Worm (Caenorhabditis elegans) whole organism, young adult: ENCODE data around the gene srg-28.

Experiments used
- B0019.2 ChIP-seq: fragments of 200-800 bp; sonication (Bioruptor generic); conservative IDR thresholded peaks from 2 replicates; pipeline ENCODE4 v1.3.6; 2022; ENCODE audit warnings: missing genetic modification reagents, missing genetic modification characterization, missing compliant biosample characterization
- D2030.7 ChIP-seq: fragments of 200-800 bp; sonication (Bioruptor generic); IDR thresholded peaks from 2 replicates; pipeline ENCODE4 v1.3.6; 2022; ENCODE audit warnings: missing genetic modification reagents, missing genetic modification characterization, missing compliant biosample characterization
- F23B12.7 ChIP-seq: sonication (generic microtip); optimal IDR thresholded peaks from 2 replicates; lab custom pipeline; 2017; ENCODE audit warnings: missing genetic modification characterization, mild to moderate bottlenecking, missing compliant biosample characterization, antibody characterized with exemption, moderate library complexity; ENCODE audit not compliant: insufficient read depth
- F37B4.10 ChIP-seq: fragments of 200-800 bp; sonication (Bioruptor generic); IDR thresholded peaks from 2 replicates; pipeline ENCODE4 v1.3.6; 2022; ENCODE audit warnings: missing genetic modification characterization, missing compliant biosample characterization
- T07F8.4 ChIP-seq: sonication (generic microtip); optimal IDR thresholded peaks from 2 replicates; lab custom pipeline; 2016; ENCODE audit warnings: mild to moderate bottlenecking, missing genetic modification characterization, moderate library complexity, missing compliant biosample characterization
- T26A5.8 ChIP-seq: sonication (generic microtip); optimal IDR thresholded peaks from 2 replicates; lab custom pipeline; 2016; ENCODE audit warnings: missing genetic modification characterization, missing compliant biosample characterization
- Y67H2A.10 ChIP-seq: fragments of 200-800 bp; sonication (Bioruptor generic); conservative IDR thresholded peaks from 2 replicates; pipeline ENCODE4 v1.3.6; 2022; ENCODE audit warnings: missing genetic modification reagents, missing genetic modification characterization, missing compliant biosample characterization
- Y79H2A.3 ChIP-seq: fragments of 200-800 bp; sonication (Bioruptor generic); conservative IDR thresholded peaks from 2 replicates; pipeline ENCODE4 v1.3.6; 2022; ENCODE audit warnings: missing genetic modification reagents, missing genetic modification characterization, missing compliant biosample characterization
- ama-1 ChIP-seq, 3 experiments: fragments of 150-350 bp in 1 of 3; sonication (generic microtip) in 2 of 3; optimal IDR thresholded peaks; 2 replicates each; lab custom pipeline; 2014 to 2018; ENCODE audit warnings: missing biosample characterization in 2 of 3, missing genetic modification characterization in 2 of 3, missing genetic modification reagents in 2 of 3
- aptf-2 ChIP-seq: fragments of 200-800 bp; sonication (Bioruptor generic); conservative IDR thresholded peaks from 2 replicates; pipeline ENCODE4 v1.3.6; 2022; ENCODE audit warnings: missing genetic modification reagents, missing genetic modification characterization, missing compliant biosample characterization
- aptf-3 ChIP-seq: fragments of 200-800 bp; sonication (Bioruptor generic); IDR thresholded peaks from 2 replicates; pipeline ENCODE4 v1.3.6; 2022; ENCODE audit warnings: missing genetic modification characterization, missing compliant biosample characterization
- atf-7 ChIP-seq: sonication (generic microtip); optimal IDR thresholded peaks from 2 replicates; lab custom pipeline; 2017; ENCODE audit warnings: mild to moderate bottlenecking, missing genetic modification characterization, missing compliant biosample characterization
- ceh-100 ChIP-seq: fragments of 200-800 bp; sonication (Bioruptor generic); IDR thresholded peaks from 2 replicates; pipeline ENCODE4 v1.3.6; 2022; ENCODE audit warnings: missing genetic modification reagents, missing genetic modification characterization, missing compliant biosample characterization
- ceh-79 ChIP-seq: sonication (generic microtip); optimal IDR thresholded peaks from 2 replicates; lab custom pipeline; 2017; ENCODE audit warnings: mild to moderate bottlenecking, missing genetic modification characterization, missing compliant biosample characterization
- die-1 ChIP-seq: sonication (generic microtip); optimal IDR thresholded peaks from 2 replicates; lab custom pipeline; 2016; ENCODE audit warnings: missing genotype, mild to moderate bottlenecking, missing genetic modification characterization, missing compliant biosample characterization
- dox-1 ChIP-seq: fragments of 200-800 bp; sonication (Bioruptor generic); IDR thresholded peaks from 2 replicates; pipeline ENCODE4 v1.3.6; 2022; ENCODE audit warnings: missing genetic modification reagents, missing genetic modification characterization, missing compliant biosample characterization
- dpl-1 ChIP-seq: fragments of 150-350 bp; optimal IDR thresholded peaks from 2 replicates; lab custom pipeline; 2014; ENCODE audit warnings: missing biosample characterization, missing genetic modification reagents, missing genetic modification characterization
- efl-1 ChIP-seq: fragments of 150-350 bp; optimal IDR thresholded peaks from 2 replicates; lab custom pipeline; 2014; ENCODE audit warnings: missing biosample characterization, missing genetic modification reagents, missing genetic modification characterization
- egrh-3 ChIP-seq: fragments of 200-800 bp; sonication (Bioruptor generic); IDR thresholded peaks from 2 replicates; pipeline ENCODE4 v1.3.6; 2022; ENCODE audit warnings: missing genetic modification reagents, missing genetic modification characterization, missing compliant biosample characterization
- hlh-26 ChIP-seq: fragments of 200-800 bp; sonication (Bioruptor generic); conservative IDR thresholded peaks from 2 replicates; pipeline ENCODE4 v1.3.6; 2022; ENCODE audit warnings: missing genetic modification reagents, missing genetic modification characterization, missing compliant biosample characterization
- hmg-20 ChIP-seq: fragments of 200-800 bp; sonication (Bioruptor generic); IDR thresholded peaks from 2 replicates; pipeline ENCODE4 v1.3.6; 2022; ENCODE audit warnings: missing genetic modification reagents, missing genetic modification characterization, missing compliant biosample characterization
- lir-1 ChIP-seq: fragments of 200-800 bp; sonication (Bioruptor generic); conservative IDR thresholded peaks from 2 replicates; pipeline ENCODE4 v1.3.6; 2022; ENCODE audit warnings: missing genetic modification reagents, missing genetic modification characterization, missing compliant biosample characterization
- lsy-27 ChIP-seq: sonication (generic microtip); optimal IDR thresholded peaks from 2 replicates; lab custom pipeline; 2017; ENCODE audit warnings: missing genetic modification characterization, mild to moderate bottlenecking, missing compliant biosample characterization, antibody characterized with exemption, missing genotype, borderline replicate concordance; ENCODE audit not compliant: insufficient read depth
- nhr-120 ChIP-seq: fragments of 200-800 bp; sonication (Bioruptor generic); IDR thresholded peaks from 2 replicates; pipeline ENCODE4 v1.3.6; 2022; ENCODE audit warnings: missing genetic modification characterization, missing compliant biosample characterization
- nhr-80 ChIP-seq: sonication (generic microtip); optimal IDR thresholded peaks from 2 replicates; lab custom pipeline; 2016; ENCODE audit warnings: missing genetic modification characterization, missing compliant biosample characterization
- pha-4 ChIP-seq: fragments of 150-350 bp; sonication (generic microtip); optimal IDR thresholded peaks from 2 replicates; lab custom pipeline; 2014; ENCODE audit warnings: missing biosample characterization, missing genetic modification reagents, missing genetic modification characterization
- rpc-1 ChIP-seq, 2 experiments: fragments of 150-350 bp in 1 of 2; sonication (generic microtip) in 1 of 2; optimal IDR thresholded peaks; 2 replicates each; lab custom pipeline; 2014 to 2018; ENCODE audit warnings: missing biosample characterization in 1 of 2, missing genetic modification characterization in 1 of 2, missing genetic modification reagents in 1 of 2, missing genotype in 1 of 2
- sdz-38 ChIP-seq: sonication (generic microtip); optimal IDR thresholded peaks from 2 replicates; lab custom pipeline; 2016; ENCODE audit warnings: missing genotype, missing genetic modification characterization, missing compliant biosample characterization
- snpc-1.3 ChIP-seq: sonication (generic microtip); optimal IDR thresholded peaks from 2 replicates; lab custom pipeline; 2017; ENCODE audit warnings: missing genetic modification characterization, mild to moderate bottlenecking, missing compliant biosample characterization, antibody characterized with exemption, moderate library complexity, missing genotype, missing genetic modification reagents; ENCODE audit not compliant: insufficient read depth
- tbx-9 ChIP-seq: sonication (generic microtip); optimal IDR thresholded peaks from 2 replicates; lab custom pipeline; 2016; ENCODE audit warnings: borderline replicate concordance, missing genetic modification characterization, inconsistent platforms, missing compliant biosample characterization
- ztf-18 ChIP-seq: sonication (generic microtip); optimal IDR thresholded peaks from 2 replicates; lab custom pipeline; 2016; ENCODE audit warnings: missing genotype, mild to moderate bottlenecking, missing genetic modification characterization, missing compliant biosample characterization
- ztf-22 ChIP-seq: fragments of 200-800 bp; sonication (Bioruptor generic); optimal IDR thresholded peaks from 2 replicates; lab custom pipeline; 2018; ENCODE audit warnings: mild to moderate bottlenecking, missing genetic modification characterization, moderate library complexity, missing compliant biosample characterization
- ztf-26 ChIP-seq: sonication (generic microtip); optimal IDR thresholded peaks from 2 replicates; lab custom pipeline; 2017; ENCODE audit warnings: missing genetic modification characterization, missing compliant biosample characterization

srg-28 gene

DNA sequence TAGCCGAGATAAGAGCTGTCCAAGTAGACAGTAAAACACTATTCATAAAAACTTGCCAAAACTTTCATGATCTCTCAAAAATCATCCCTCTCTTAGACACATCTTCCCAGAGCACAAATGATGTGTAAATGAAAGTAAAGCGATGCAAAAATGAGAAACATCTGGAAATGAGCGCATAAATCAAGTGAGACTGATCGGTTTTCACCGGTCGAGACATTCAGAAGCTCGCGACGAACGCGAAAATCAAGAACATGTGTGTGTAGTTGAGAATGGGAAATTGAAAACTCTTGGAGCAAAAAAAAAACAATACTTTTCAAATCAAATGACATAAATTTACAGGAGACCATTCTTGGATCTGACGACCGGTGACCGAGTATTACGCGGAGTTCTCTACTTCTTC is 30.3 kb upstream of the srg-28 start (continued):
- TF ChIP-seq pha-4 (tag; lab: Kevin White, UChicago) (no peak), B0019.2 (no peak)

DNA sequence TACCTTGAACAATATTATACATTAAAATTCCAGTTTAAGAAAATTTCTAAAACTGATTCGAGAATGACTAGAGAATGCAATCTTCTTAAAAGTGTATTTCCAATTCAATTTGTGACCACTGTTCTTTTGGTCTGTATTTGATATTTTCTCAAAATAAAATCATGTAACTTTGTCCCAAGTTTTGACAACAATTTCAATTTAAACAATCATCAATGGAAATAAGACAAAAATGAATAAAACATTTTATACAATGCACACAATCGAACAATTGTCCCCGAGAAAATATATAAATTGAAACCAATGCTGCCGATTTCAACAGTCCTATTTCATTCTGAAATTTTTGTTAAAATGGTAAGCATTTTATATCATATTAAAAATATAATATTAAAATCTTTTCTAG is 23.1 kb upstream of the srg-28 start, which contains the start of gene C10G8.4:
TSS of gene C10G8.4 (plus strand) at position 301 of the 400 bp plus-strand sequence.
- TF ChIP-seq T26A5.8 (tag; lab: Kevin White, UChicago), result no peak
- no peak for TF ChIP-seq Y79H2A.3 (GFP tag; lab: Robert Waterston, UW)
- no peak for TF ChIP-seq dpl-1
- no peak for TF ChIP-seq hmg-20
- no peak for TF ChIP-seq ztf-18 (tag; lab: Kevin White, UChicago)
- no peak for TF ChIP-seq F37B4.10
- TF ChIP-seq atf-7 (tag; lab: Kevin White, UChicago), result no peak

DNA sequence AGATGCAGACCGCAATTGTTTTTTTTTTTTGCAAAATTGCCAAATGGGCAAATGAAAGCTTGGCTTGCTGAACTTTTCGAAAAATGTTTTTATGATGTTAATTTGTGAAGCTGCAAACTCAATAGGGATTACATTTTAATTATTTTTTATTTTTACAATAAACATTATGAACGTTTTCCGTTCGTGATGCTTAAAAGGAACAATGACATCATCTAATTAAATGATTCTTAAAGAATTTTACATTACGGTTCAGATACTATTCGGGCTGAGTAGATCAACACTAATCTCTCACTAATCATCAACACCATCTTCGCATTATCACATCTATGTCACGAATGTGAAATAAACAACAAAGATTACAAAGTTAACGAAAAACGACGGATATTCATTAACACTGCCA is 22.2 kb upstream of the srg-28 start, which contains the start of gene C10G8.3:
TSS of gene C10G8.3 (plus strand) at position 301 of the 400 bp plus-strand sequence.
- no peak for TF ChIP-seq Y67H2A.10 (GFP tag; lab: Robert Waterston, UW)
- TF ChIP-seq egrh-3, result no peak
- no peak for TF ChIP-seq pha-4 (tag; lab: Kevin White, UChicago)
- TF ChIP-seq T07F8.4, result no peak
- TF ChIP-seq ztf-26, result no peak
- TF ChIP-seq aptf-3 (GFP tag; lab: Robert Waterston, UW), result no peak
- no peak for TF ChIP-seq ama-1 (optimal IDR thresholded peaks at IDR 0.05; lab: Kevin White, UChicago)
- TF ChIP-seq ama-1 (GFP tag; optimal IDR thresholded peaks at IDR 0.05; lab: Kevin White, UChicago), result no peak
- TF ChIP-seq lsy-27 (tag; lab: Kevin White, UChicago), result no peak
- no peak for TF ChIP-seq nhr-80
- no peak for TF ChIP-seq tbx-9 (tag; lab: Kevin White, UChicago)

DNA sequence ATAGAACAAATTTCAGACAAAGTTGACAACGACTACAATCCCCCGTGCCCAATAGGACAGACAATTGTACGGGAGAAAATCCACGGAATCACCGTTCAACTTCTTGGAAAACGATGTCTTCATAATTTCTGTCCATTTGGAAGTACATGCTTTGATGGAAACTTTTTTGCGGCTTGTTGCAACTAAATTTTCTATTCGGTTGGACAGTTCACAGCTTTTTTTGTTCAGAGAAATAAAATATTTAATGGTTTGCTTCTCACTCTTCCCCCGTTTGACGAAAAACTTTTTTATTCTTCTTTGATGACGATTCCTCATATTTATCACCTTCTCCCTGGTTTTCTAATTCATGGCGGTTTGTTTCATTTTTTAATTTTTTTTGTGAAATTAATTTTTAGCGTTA is 20.6 kb upstream of the srg-28 start, which contains the start of gene C10G8.2:
TSS of gene C10G8.2 (plus strand) at position 301 of the 400 bp plus-strand sequence.
- no peak for TF ChIP-seq dpl-1

DNA sequence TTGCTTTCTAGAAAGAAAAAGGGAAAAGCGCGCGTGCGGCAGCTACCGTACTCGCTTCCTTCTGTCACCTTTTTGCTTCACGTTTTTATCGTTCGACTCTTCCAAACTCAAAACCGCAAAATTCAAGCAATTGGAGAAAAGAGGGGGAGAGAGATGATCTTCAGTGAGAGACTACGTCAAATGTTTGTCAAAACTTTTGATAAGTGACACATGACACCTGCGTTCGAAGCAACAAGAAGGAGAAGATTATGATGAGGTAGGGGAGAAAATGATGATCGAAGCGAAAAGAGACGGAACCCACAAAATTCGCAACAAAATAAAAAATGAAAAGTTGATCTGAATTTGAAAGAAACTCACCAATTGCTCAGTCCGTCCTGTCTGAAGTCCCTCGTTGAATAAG is 16.3 kb upstream of the srg-28 start:
- TF ChIP-seq D2030.7 (GFP tag; lab: Robert Waterston, UW) (no peak), snpc-1.3 (tag; lab: Kevin White, UChicago) (no peak), rpc-1 (optimal IDR thresholded peaks at IDR 0.05; lab: Kevin White, UChicago) (no peak), rpc-1 (tag; optimal IDR thresholded peaks at IDR 0.05; lab: Kevin White, UChicago) (no peak), sdz-38 (tag; lab: Kevin White, UChicago) (no peak), ztf-22 (GFP tag; lab: Kevin White, UChicago) (no peak), dox-1 (GFP tag; lab: Robert Waterston, UW) (no peak), nhr-120 (GFP tag; lab: Robert Waterston, UW) (no peak), efl-1 (no peak), lir-1 (GFP tag; lab: Robert Waterston, UW) (no peak), F23B12.7 (tag; lab: Kevin White, UChicago) (no peak), aptf-2 (GFP tag; lab: Robert Waterston, UW) (no peak), ceh-100 (GFP tag; lab: Robert Waterston, UW) (no peak), die-1 (no peak), dpl-1 (no peak), ceh-79 (no peak), hlh-26 (GFP tag; lab: Robert Waterston, UW) (no peak)
